Worm (Caenorhabditis elegans) whole organism, L1 larva: ENCODE data around the gene C54C6.5.

Source experiments
- C04F5.9 ChIP-seq: sonication (generic microtip); optimal IDR thresholded peaks from 2 replicates; lab custom pipeline; 2016; ENCODE audit warnings: missing genetic modification characterization, missing compliant biosample characterization
- F16B12.6 ChIP-seq: fragments of 150-350 bp; optimal IDR thresholded peaks from 2 replicates; lab custom pipeline; 2014; ENCODE audit warnings: missing biosample characterization, missing genetic modification characterization
- aha-1 ChIP-seq: fragments of 150-350 bp; optimal IDR thresholded peaks from 2 replicates; lab custom pipeline; 2014; ENCODE audit warnings: missing biosample characterization, missing genetic modification characterization
- alr-1 ChIP-seq: fragments of 200-800 bp; sonication (Bioruptor generic); optimal IDR thresholded peaks from 2 replicates; lab custom pipeline; 2018; ENCODE audit warnings: borderline replicate concordance, mild to moderate bottlenecking, missing genetic modification characterization, missing compliant biosample characterization
- ama-1 ChIP-seq: fragments of 150-350 bp; optimal IDR thresholded peaks from 2 replicates; lab custom pipeline; 2014
- blmp-1 ChIP-seq: fragments of 150-350 bp; optimal IDR thresholded peaks from 2 replicates; lab custom pipeline; 2014; ENCODE audit warnings: missing biosample characterization, missing genetic modification characterization
- ceh-8 ChIP-seq: fragments of 200-800 bp; sonication (Bioruptor generic); optimal IDR thresholded peaks from 2 replicates; lab custom pipeline; 2018; ENCODE audit warnings: mild to moderate bottlenecking, missing genetic modification characterization, moderate library complexity, missing compliant biosample characterization
- ces-1 ChIP-seq: fragments of 150-350 bp; optimal IDR thresholded peaks from 2 replicates; lab custom pipeline; 2014; ENCODE audit warnings: missing biosample characterization, missing genetic modification reagents, missing genetic modification characterization
- dpl-1 ChIP-seq, 3 experiments: fragments of 150-350 bp in 2 of 3; sonication (generic microtip) in 1 of 3; optimal IDR thresholded peaks; 2 replicates each; lab custom pipeline; 2014 to 2017; ENCODE audit warnings: missing biosample characterization in 3 of 3, missing genetic modification characterization in 3 of 3, missing genetic modification reagents in 3 of 3
- dsc-1 ChIP-seq: sonication (generic microtip); optimal IDR thresholded peaks from 2 replicates; lab custom pipeline; 2016; ENCODE audit warnings: mild to moderate bottlenecking, missing genetic modification characterization, missing compliant biosample characterization
- efl-1 ChIP-seq, 4 experiments: fragments of 150-350 bp; optimal IDR thresholded peaks in 3 of 4; peaks in 1 of 4; 1 replicate in 1 of 4; 2 replicates in 3 of 4; lab custom pipeline; 2014; ENCODE audit warnings: missing biosample characterization in 2 of 4, missing genetic modification characterization in 2 of 4, missing genetic modification reagents in 2 of 4
- egl-13 ChIP-seq: sonication (generic microtip); optimal IDR thresholded peaks from 2 replicates; lab custom pipeline; 2016; ENCODE audit warnings: missing genotype, missing genetic modification reagents, missing genetic modification characterization, missing compliant biosample characterization
- egl-27 ChIP-seq, 2 experiments: fragments of 150-350 bp in 1 of 2; sonication (generic microtip); optimal IDR thresholded peaks; 3 replicates each; lab custom pipeline; 2017 to 2018; ENCODE audit warnings: missing biosample characterization in 2 of 2, missing genetic modification characterization in 2 of 2, missing genetic modification reagents in 2 of 2
- elt-2 ChIP-seq: sonication (generic microtip); optimal IDR thresholded peaks from 2 replicates; lab custom pipeline; 2016; ENCODE audit warnings: missing genetic modification characterization, mild to moderate bottlenecking, inconsistent platforms, missing compliant biosample characterization, missing genetic modification reagents
- elt-3 ChIP-seq, 6 experiments: fragments of 150-350 bp in 1 of 6; sonication (generic microtip); optimal IDR thresholded peaks; 2 replicates each; lab custom pipeline; 2017 to 2018; ENCODE audit warnings: missing biosample characterization in 6 of 6, missing genetic modification characterization in 6 of 6, inconsistent platforms in 1 of 6
- fkh-10 ChIP-seq: sonication (generic microtip); optimal IDR thresholded peaks from 2 replicates; lab custom pipeline; 2017; ENCODE audit warnings: missing biosample characterization, missing genetic modification reagents, missing genetic modification characterization
- fkh-4 ChIP-seq: sonication (generic microtip); optimal IDR thresholded peaks from 2 replicates; lab custom pipeline; 2016; ENCODE audit warnings: missing compliant biosample characterization, missing genetic modification characterization, borderline replicate concordance
- fkh-8 ChIP-seq: sonication (generic microtip); optimal IDR thresholded peaks from 2 replicates; lab custom pipeline; 2016; ENCODE audit warnings: mild to moderate bottlenecking, missing genetic modification characterization, missing compliant biosample characterization
- fos-1 ChIP-seq: fragments of 150-350 bp; optimal IDR thresholded peaks from 2 replicates; lab custom pipeline; 2014; ENCODE audit warnings: missing biosample characterization, missing genetic modification characterization
- isw-1 ChIP-seq: fragments of 200-800 bp; sonication (Bioruptor generic); IDR thresholded peaks from 2 replicates; pipeline ENCODE4 v1.3.6; 2022; ENCODE audit warnings: missing genetic modification characterization, missing compliant biosample characterization
- jun-1 ChIP-seq: fragments of 150-350 bp; optimal IDR thresholded peaks from 2 replicates; lab custom pipeline; 2014; ENCODE audit warnings: missing biosample characterization, missing genetic modification reagents, missing genetic modification characterization
- lin-13 ChIP-seq: fragments of 150-350 bp; optimal IDR thresholded peaks from 2 replicates; lab custom pipeline; 2014; ENCODE audit warnings: missing biosample characterization, missing genetic modification reagents, missing genetic modification characterization
- lin-14 ChIP-seq: fragments of 200-800 bp; sonication (Bioruptor generic); optimal IDR thresholded peaks from 2 replicates; lab custom pipeline; 2018; ENCODE audit warnings: mild to moderate bottlenecking, missing genetic modification characterization, moderate library complexity, missing compliant biosample characterization
- lin-35 ChIP-seq, 2 experiments: fragments of 150-350 bp; optimal IDR thresholded peaks; 2 replicates each; lab custom pipeline; 2014; ENCODE audit warnings: missing biosample characterization in 2 of 2, missing genetic modification characterization in 2 of 2, missing genetic modification reagents in 2 of 2
- lir-3 ChIP-seq: sonication (generic microtip); optimal IDR thresholded peaks from 2 replicates; lab custom pipeline; 2016; ENCODE audit warnings: mild to moderate bottlenecking, missing genetic modification characterization, moderate library complexity, missing compliant biosample characterization; ENCODE audit not compliant: poor library complexity
- lsy-2 ChIP-seq, 2 experiments: fragments of 150-350 bp; optimal IDR thresholded peaks; 2 replicates each; lab custom pipeline; 2014; ENCODE audit warnings: missing biosample characterization in 2 of 2, missing genetic modification characterization in 2 of 2
- mdl-1 ChIP-seq, 2 experiments: fragments of 150-350 bp; optimal IDR thresholded peaks; 2 replicates each; lab custom pipeline; 2014 to 2017; ENCODE audit warnings: missing biosample characterization in 2 of 2, missing genetic modification characterization in 2 of 2, inconsistent platforms in 1 of 2
- mep-1 ChIP-seq: fragments of 150-350 bp; optimal IDR thresholded peaks from 2 replicates; lab custom pipeline; 2014; ENCODE audit warnings: missing biosample characterization, missing genetic modification characterization
- nhr-11 ChIP-seq: fragments of 150-350 bp; optimal IDR thresholded peaks from 2 replicates; lab custom pipeline; 2014; ENCODE audit warnings: missing biosample characterization, missing genetic modification characterization
- nhr-20 ChIP-seq: sonication (generic microtip); optimal IDR thresholded peaks from 2 replicates; lab custom pipeline; 2016; ENCODE audit warnings: mild to moderate bottlenecking, missing genetic modification characterization, missing compliant biosample characterization
- nhr-47 ChIP-seq: sonication (generic microtip); optimal IDR thresholded peaks from 2 replicates; lab custom pipeline; 2016; ENCODE audit warnings: mild to moderate bottlenecking, missing genetic modification characterization, moderate library complexity, missing compliant biosample characterization
- nhr-71 ChIP-seq: sonication (generic microtip); optimal IDR thresholded peaks from 2 replicates; lab custom pipeline; 2016; ENCODE audit warnings: mild to moderate bottlenecking, missing genetic modification characterization, moderate library complexity, missing compliant biosample characterization
- nhr-85 ChIP-seq: sonication (generic microtip); peaks from one replicate; lab custom pipeline; 2016; ENCODE audit warnings: missing genetic modification characterization, inconsistent platforms, missing compliant biosample characterization
- rnt-1 ChIP-seq: sonication (generic microtip); optimal IDR thresholded peaks from 2 replicates; lab custom pipeline; 2016; ENCODE audit warnings: mild to moderate bottlenecking, missing genetic modification characterization, moderate library complexity, missing compliant biosample characterization
- skn-1 ChIP-seq: fragments of 150-350 bp; optimal IDR thresholded peaks from 2 replicates; lab custom pipeline; 2014; ENCODE audit warnings: missing biosample characterization, missing genetic modification characterization
- snpc-4 ChIP-seq: fragments of 150-350 bp; optimal IDR thresholded peaks from 2 replicates; lab custom pipeline; 2014; ENCODE audit warnings: missing biosample characterization, missing genetic modification characterization
- snu-23 ChIP-seq: sonication (generic microtip); optimal IDR thresholded peaks from 2 replicates; lab custom pipeline; 2016; ENCODE audit warnings: missing genetic modification characterization, missing compliant biosample characterization
- sup-37 ChIP-seq: fragments of 200-800 bp; sonication (Bioruptor generic); optimal IDR thresholded peaks from 2 replicates; lab custom pipeline; 2018; ENCODE audit warnings: mild to moderate bottlenecking, missing genetic modification characterization, missing compliant biosample characterization
- swsn-7 ChIP-seq: sonication (generic microtip); optimal IDR thresholded peaks from 2 replicates; lab custom pipeline; 2016; ENCODE audit warnings: missing genetic modification characterization, missing compliant biosample characterization
- tbx-2 ChIP-seq: sonication (generic microtip); optimal IDR thresholded peaks from 2 replicates; lab custom pipeline; 2016; ENCODE audit warnings: missing genetic modification characterization, missing compliant biosample characterization
- unc-62 ChIP-seq: fragments of 150-350 bp; optimal IDR thresholded peaks from 2 replicates; lab custom pipeline; 2014; ENCODE audit warnings: missing biosample characterization, missing genetic modification reagents, missing genetic modification characterization
- unc-86 ChIP-seq: sonication (generic microtip); optimal IDR thresholded peaks from 2 replicates; lab custom pipeline; 2016; ENCODE audit warnings: missing genetic modification characterization, missing compliant biosample characterization
- unc-98 ChIP-seq: fragments of 200-800 bp; sonication (Bioruptor generic); IDR thresholded peaks from 2 replicates; pipeline ENCODE4 v1.3.6; 2022; ENCODE audit warnings: missing genetic modification characterization, missing compliant biosample characterization
- xbp-1 ChIP-seq: sonication (generic microtip); optimal IDR thresholded peaks from 2 replicates; lab custom pipeline; 2016; ENCODE audit warnings: missing genetic modification characterization, missing compliant biosample characterization
- zag-1 ChIP-seq: fragments of 150-350 bp; optimal IDR thresholded peaks from 2 replicates; lab custom pipeline; 2014; ENCODE audit warnings: missing biosample characterization, missing genetic modification characterization
- zip-4 ChIP-seq: fragments of 200-800 bp; sonication (Bioruptor generic); optimal IDR thresholded peaks from 2 replicates; lab custom pipeline; 2018; ENCODE audit warnings: mild to moderate bottlenecking, missing genetic modification characterization, moderate library complexity, missing compliant biosample characterization
- ztf-11 ChIP-seq, 2 experiments: sonication (generic microtip); optimal IDR thresholded peaks; 2 replicates each; lab custom pipeline; 2016 to 2017; ENCODE audit warnings: missing genetic modification characterization in 2 of 2, missing biosample characterization in 1 of 2, missing compliant biosample characterization in 1 of 2

Gene C54C6.5

ce11 chrIII:3537401-3537800 lies 12.2 kb downstream of the C54C6.5 start, which contains the start of gene cfap-20:
Gene cfap-20, minus strand, starts transcription at chrIII:3537501.
- TF ChIP-seq mdl-1 (tag; optimal IDR thresholded peaks at IDR 0.05; lab: Kevin White, UChicago) (no peak), fkh-8 (tag; lab: Kevin White, UChicago) (peak; percentile 12)

- no peak for TF ChIP-seq ces-1 (GFP tag; lab: Kevin White, UChicago)
- TF ChIP-seq sup-37 (GFP tag; lab: Kevin White, UChicago) = no peak
- no peak for TF ChIP-seq rnt-1 (tag; lab: Kevin White, UChicago)
- TF ChIP-seq snpc-4 (tag; lab: Kevin White, UChicago) = no peak
- TF ChIP-seq fkh-8 (tag; lab: Kevin White, UChicago) = no peak
- no peak for TF ChIP-seq fkh-4 (tag; lab: Kevin White, UChicago)
- no peak for TF ChIP-seq nhr-20 (tag; lab: Kevin White, UChicago)
- TF ChIP-seq C04F5.9 (tag; lab: Kevin White, UChicago) = no peak
- TF ChIP-seq elt-3 (tag; optimal IDR thresholded peaks at IDR 0.05; lab: Kevin White, UChicago) = no peak
- TF ChIP-seq aha-1 = no peak
These were observed 15.5 kb downstream of the C54C6.5 start for ce11 chrIII:3534185-3534584.

ce11 chrIII:3532035-3532434 lies 17.6 kb downstream of the C54C6.5 start:
- TF ChIP-seq lin-13 (GFP tag; lab: Kevin White, UChicago) (peak; percentile 0), egl-13 (tag; lab: Kevin White, UChicago) (peak; percentile 37), unc-62 (GFP tag; lab: Kevin White, UChicago) (no peak), blmp-1 (tag; lab: Kevin White, UChicago) (peak; percentile 52), lin-14 (GFP tag; lab: Kevin White, UChicago) (peak; percentile 92), fkh-10 (peak; percentile 1), unc-86 (tag; lab: Kevin White, UChicago) (peak; percentile 76), nhr-11 (no peak), skn-1 (no peak), isw-1 (GFP tag; lab: Robert Waterston, UW) (peak; percentile 39; the same call in 1 of the 2 replicates), nhr-85 (peak; percentile 75), fkh-8 (tag; lab: Kevin White, UChicago) (peak; percentile 76), jun-1 (tag; lab: Kevin White, UChicago) (peak; percentile 43), nhr-47 (tag; lab: Kevin White, UChicago) (peak; percentile 73), dsc-1 (tag; lab: Kevin White, UChicago) (peak; percentile 47), xbp-1 (tag; lab: Kevin White, UChicago) (peak; percentile 58), F16B12.6 (tag; lab: Kevin White, UChicago) (peak; percentile 18), ceh-8 (peak; percentile 25), zip-4 (GFP tag; lab: Kevin White, UChicago) (no peak), lin-35 (GFP tag; optimal IDR thresholded peaks at IDR 0.05; lab: Kevin White, UChicago) (peak; percentile 62 to 68), ztf-11 (tag; optimal IDR thresholded peaks at IDR 0.05; lab: Kevin White, UChicago) (peak in 1 of 2 experiments; percentile 29), swsn-7 (peak; percentile 72), dpl-1 (GFP tag; optimal IDR thresholded peaks at IDR 0.05; lab: Kevin White, UChicago) (peak; percentile 5 to 52 (median 21)), lsy-2 (tag; optimal IDR thresholded peaks at IDR 0.05; lab: Kevin White, UChicago) (peak; percentile 61 to 77), egl-27 (tag; optimal IDR thresholded peaks at IDR 0.05; lab: Kevin White, UChicago) (peak; percentile 8 to 34), lir-3 (tag; lab: Kevin White, UChicago) (peak; percentile 19), zag-1 (tag; lab: Kevin White, UChicago) (peak; percentile 15), ama-1 (peak; percentile 18), unc-98 (GFP tag; lab: Robert Waterston, UW) (no peak), efl-1 (optimal IDR thresholded peaks at IDR 0.05; lab: Kevin White, UChicago) (peak; percentile 60 to 76), efl-1 (GFP tag; optimal IDR thresholded peaks at IDR 0.05 in 1 of 2; lab: Kevin White, UChicago) (peak; percentile 12 to 78), elt-3 (tag; optimal IDR thresholded peaks at IDR 0.05; lab: Kevin White, UChicago) (no peak), elt-2 (tag; lab: Kevin White, UChicago) (no peak), alr-1 (tag; lab: Kevin White, UChicago) (no peak), mep-1 (tag; lab: Kevin White, UChicago) (peak; percentile 82), mdl-1 (tag; optimal IDR thresholded peaks at IDR 0.05; lab: Kevin White, UChicago) (peak in 1 of 2 experiments; percentile 41), nhr-71 (tag; lab: Kevin White, UChicago) (peak; percentile 69), fos-1 (tag; lab: Kevin White, UChicago) (no peak), snu-23 (peak; percentile 76), tbx-2 (tag; lab: Kevin White, UChicago) (peak; percentile 72)
